Fruit fly (Drosophila melanogaster): ENCODE measurements around the gene Lrp4.

The Lrp4 gene

dm6 chrX:15944735-15945323, 34.2 kb downstream of the Lrp4 start, which contains the start of gene Rrp47 (continued):
- TF ChIP-seq BtbVII (GFP tag; optimal IDR thresholded peaks at IDR 0.05) (no peak), CG17912 (GFP tag; optimal IDR thresholded peaks at IDR 0.05) (no peak), CG16815 (GFP tag; optimal IDR thresholded peaks at IDR 0.05) (no peak), CG3838 (GFP tag; optimal IDR thresholded peaks at IDR 0.05) (no peak), Ptx1 (GFP tag; IDR thresholded peaks at IDR 0.05) (no peak), CG9609 (GFP tag; optimal IDR thresholded peaks at IDR 0.05) (no peak), amos (GFP tag; IDR thresholded peaks at IDR 0.05; ENCODE audit: partially characterized antibody) (no peak), fd96Cb (tag; optimal IDR thresholded peaks at IDR 0.05) (no peak), CG15601 (tag; optimal IDR thresholded peaks at IDR 0.05) (no peak), tin (GFP tag; optimal IDR thresholded peaks at IDR 0.05) (no peak), Hr78 (GFP tag; optimal IDR thresholded peaks at IDR 0.05) (no peak), usp (GFP tag; optimal IDR thresholded peaks at IDR 0.05) (no peak), Dp (GFP tag; optimal IDR thresholded peaks at IDR 0.05) (peak; percentile 14), HLH3B (GFP tag; IDR thresholded peaks at IDR 0.05) (no peak), CG1603 (tag; optimal IDR thresholded peaks at IDR 0.05) (peak; percentile 50), Oli (tag; optimal IDR thresholded peaks at IDR 0.05) (no peak), mld (GFP tag; IDR thresholded peaks at IDR 0.05; ENCODE audit: partially characterized antibody) (no peak), CG12219 (GFP tag; optimal IDR thresholded peaks at IDR 0.05) (no peak), ttk (GFP tag; IDR thresholded peaks at IDR 0.05) (no peak), CG31388 (GFP tag; optimal IDR thresholded peaks at IDR 0.05) (no peak), Chrac-16 (GFP tag; optimal IDR thresholded peaks at IDR 0.05) (no peak), peb (GFP tag; IDR thresholded peaks at IDR 0.05) (no peak), repo (GFP tag; optimal IDR thresholded peaks at IDR 0.05) (no peak), CG6791 (GFP tag; IDR thresholded peaks at IDR 0.05; ENCODE audit: partially characterized antibody) (no peak; the same call in 2 of the 3 replicates), trh (GFP tag; optimal IDR thresholded peaks at IDR 0.05) (no peak), CG11093 (GFP tag; IDR thresholded peaks at IDR 0.05) (no peak), Spps (tag; optimal IDR thresholded peaks at IDR 0.05) (no peak), esg (GFP tag; conservative IDR thresholded peaks at IDR 0.05) (no peak), scrt (GFP tag; optimal IDR thresholded peaks at IDR 0.05) (no peak), Sox102F (GFP tag; optimal IDR thresholded peaks at IDR 0.05) (no peak), CG7357 (GFP tag; IDR thresholded peaks at IDR 0.05) (peak; percentile 93), MBD-R2 (GFP tag; IDR thresholded peaks at IDR 0.05) (peak; percentile 76), org-1 (GFP tag; optimal IDR thresholded peaks at IDR 0.05) (no peak), sob (GFP tag; IDR thresholded peaks at IDR 0.05) (no peak), Xbp1 (GFP tag; optimal IDR thresholded peaks at IDR 0.05) (no peak), CG16863 (GFP tag; optimal IDR thresholded peaks at IDR 0.05) (no peak), ac (GFP tag; optimal IDR thresholded peaks at IDR 0.05) (no peak), crp (GFP tag; optimal IDR thresholded peaks at IDR 0.05) (no peak), gcm2 (GFP tag; optimal IDR thresholded peaks at IDR 0.05) (no peak)

- TF ChIP-seq kay (GFP tag; optimal IDR thresholded peaks at IDR 0.05) (no peak), Pdp1 (GFP tag; optimal IDR thresholded peaks at IDR 0.05) (peak in 1 of 2 experiments; percentile 93)
These were observed 39.4 kb downstream of the Lrp4 start for dm6 chrX:15950056-15950455.
